Fruit fly (Drosophila melanogaster): ENCODE data around the gene LManVI.

Gene LManVI

dm6 chr2L:8739984-8740756 is 40.9 kb downstream of the LManVI start, which contains the start of gene raw (continued):
- TF ChIP-seq CG10565 (GFP tag; optimal IDR thresholded peaks at IDR 0.05), result no peak
- TF ChIP-seq CG8924 (tag; optimal IDR thresholded peaks at IDR 0.05), result peak; percentile 85
- no peak for TF ChIP-seq CG42726 (GFP tag; IDR thresholded peaks at IDR 0.05; ENCODE audit: partially characterized antibody)
- no peak for TF ChIP-seq CG8359 (GFP tag; optimal IDR thresholded peaks at IDR 0.05; ENCODE audit: borderline replicate concordance)
- no peak for TF ChIP-seq CG10366 (GFP tag; IDR thresholded peaks at IDR 0.05)
- TF ChIP-seq gce (GFP tag; IDR thresholded peaks at IDR 0.05), result no peak
- TF ChIP-seq jing (GFP tag; optimal IDR thresholded peaks at IDR 0.05), result no peak
- TF ChIP-seq CG31224 (GFP tag; IDR thresholded peaks at IDR 0.05), result no peak
- TF ChIP-seq CG10979 (tag; optimal IDR thresholded peaks at IDR 0.05), result no peak
- TF ChIP-seq Drgx (GFP tag; IDR thresholded peaks at IDR 0.05), result no peak
- no peak for TF ChIP-seq CG4820 (GFP tag; optimal IDR thresholded peaks at IDR 0.05)
- TF ChIP-seq Hr78 (GFP tag; optimal IDR thresholded peaks at IDR 0.05), result no peak
- no peak for TF ChIP-seq CG30020 (tag; optimal IDR thresholded peaks at IDR 0.05)
- TF ChIP-seq CG12391 (tag; optimal IDR thresholded peaks at IDR 0.05), result no peak
- TF ChIP-seq Ssrp (tag; optimal IDR thresholded peaks at IDR 0.05), result no peak
- no peak for TF ChIP-seq ara (GFP tag; IDR thresholded peaks at IDR 0.05)
- TF ChIP-seq Hmx (GFP tag; optimal IDR thresholded peaks at IDR 0.05), result no peak
- peak; percentile 85 for TF ChIP-seq sens (GFP tag)
- TF ChIP-seq luna (GFP tag; optimal IDR thresholded peaks at IDR 0.05), result no peak
- no peak for TF ChIP-seq zfh2 (GFP tag; optimal IDR thresholded peaks at IDR 0.05)
- no peak for TF ChIP-seq CG10959 (GFP tag; IDR thresholded peaks at IDR 0.05)
- no peak for TF ChIP-seq lmd (GFP tag; IDR thresholded peaks at IDR 0.05)
- TF ChIP-seq H15 (GFP tag; IDR thresholded peaks at IDR 0.05), result no peak
- TF ChIP-seq CG16863 (GFP tag; optimal IDR thresholded peaks at IDR 0.05), result no peak
- no peak for TF ChIP-seq sisA (GFP tag; IDR thresholded peaks at IDR 0.05)
- no peak for TF ChIP-seq schlank (tag; optimal IDR thresholded peaks at IDR 0.05)
- peak; percentile 86 for TF ChIP-seq Atf3 (GFP tag; optimal IDR thresholded peaks at IDR 0.05)
- TF ChIP-seq pb (GFP tag; optimal IDR thresholded peaks at IDR 0.05), result no peak
- TF ChIP-seq trh (GFP tag; optimal IDR thresholded peaks at IDR 0.05), result no peak
- TF ChIP-seq sna (GFP tag; IDR thresholded peaks at IDR 0.05; ENCODE audit: partially characterized antibody), result 0 out of 2 replicates have a peak, but pooled peaks have one; percentile 36
- no peak for TF ChIP-seq HLH54F (GFP tag; optimal IDR thresholded peaks at IDR 0.05)
- TF ChIP-seq E2f1 (GFP tag; IDR thresholded peaks at IDR 0.05), result no peak
- no peak for TF ChIP-seq ash1 (GFP tag; optimal IDR thresholded peaks at IDR 0.05)
- TF ChIP-seq CG9932 (GFP tag; IDR thresholded peaks at IDR 0.05), result no peak
- no peak for TF ChIP-seq CG7745 (tag; optimal IDR thresholded peaks at IDR 0.05)
- TF ChIP-seq CG3065 (GFP tag; optimal IDR thresholded peaks at IDR 0.05), result no peak
- no peak for TF ChIP-seq NFAT (GFP tag; IDR thresholded peaks at IDR 0.05)
- 0 out of 2 replicates have a peak, but pooled peaks have one; percentile 3 for TF ChIP-seq Bgb (GFP tag; IDR thresholded peaks at IDR 0.05; ENCODE audit: partially characterized antibody)
- no peak for TF ChIP-seq CG8290 (GFP tag; optimal IDR thresholded peaks at IDR 0.05)
- TF ChIP-seq CG8290 (tag; optimal IDR thresholded peaks at IDR 0.05), result peak in 1 of 2 experiments; percentile 24
- TF ChIP-seq amos (GFP tag; IDR thresholded peaks at IDR 0.05; ENCODE audit: partially characterized antibody), result no peak
- no peak for TF ChIP-seq CG18619 (GFP tag; optimal IDR thresholded peaks at IDR 0.05)
- TF ChIP-seq ind (GFP tag; optimal IDR thresholded peaks at IDR 0.05), result no peak
- no peak for TF ChIP-seq fd64A (GFP tag; optimal IDR thresholded peaks at IDR 0.05)
- TF ChIP-seq pfk (GFP tag; optimal IDR thresholded peaks at IDR 0.05), result no peak
- no peak for TF ChIP-seq tio (GFP tag; optimal IDR thresholded peaks at IDR 0.05)
- peak; percentile 68 for TF ChIP-seq mirr (GFP tag; optimal IDR thresholded peaks at IDR 0.05)
- TF ChIP-seq ranshi (GFP tag; IDR thresholded peaks at IDR 0.05), result no peak
- TF ChIP-seq gcm (GFP tag; optimal IDR thresholded peaks at IDR 0.05), result peak; percentile 2
- TF ChIP-seq CG3163 (GFP tag; optimal IDR thresholded peaks at IDR 0.05), result peak; percentile 99

Data from whole organism, embryonic.